Fruit fly (Drosophila melanogaster) whole organism, wandering third instar larva: ENCODE measurements around the gene Gr64b.

Source experiments
- Dif ChIP-seq: fragments of 200-275, 200-300 bp; sonication (Bioruptor generic); optimal IDR thresholded peaks from 2 replicates; lab custom pipeline; 2018; ENCODE audit warnings: missing biosample characterization, missing genetic modification characterization; ENCODE audit not compliant: partially characterized antibody
- GATAd ChIP-seq: sonication (Bioruptor generic); optimal IDR thresholded peaks from 2 replicates; lab custom pipeline; 2016; ENCODE audit warnings: missing biosample characterization, missing genetic modification characterization
- HLH106 ChIP-seq: fragments of 200-800 bp; optimal IDR thresholded peaks from 3 replicates; lab custom pipeline; 2019; ENCODE audit warnings: missing biosample characterization, mild to moderate bottlenecking, missing genetic modification characterization, moderate library complexity
- Mio ChIP-seq: sonication (Bioruptor generic); optimal IDR thresholded peaks from 2 replicates; lab custom pipeline; 2016; ENCODE audit warnings: missing biosample characterization, missing genetic modification characterization
- Myc ChIP-seq: fragments of >200 bp; optimal IDR thresholded peaks from 2 replicates; lab custom pipeline; 2017
- OdsH ChIP-seq: fragments of 200-800 bp; sonication (Bioruptor generic); optimal IDR thresholded peaks from 2 replicates; lab custom pipeline; 2016; ENCODE audit warnings: missing biosample characterization, mild to moderate bottlenecking, missing genetic modification characterization
- Rel ChIP-seq, 2 experiments: fragments of 200-800 bp; sonication (Bioruptor generic) in 1 of 2; optimal IDR thresholded peaks; 2 replicates in 1 of 2; 3 replicates in 1 of 2; lab custom pipeline; 2016 to 2019; ENCODE audit warnings: mild to moderate bottlenecking in 2 of 2, missing biosample characterization in 2 of 2, missing genetic modification characterization in 2 of 2, moderate library complexity in 1 of 2
- Sp1 ChIP-seq: fragments of 200-800 bp; sonication (Bioruptor generic); optimal IDR thresholded peaks from 3 replicates; lab custom pipeline; 2019; ENCODE audit warnings: missing biosample characterization, mild to moderate bottlenecking, missing genetic modification characterization, moderate library complexity
- dsf ChIP-seq: sonication (Bioruptor generic); optimal IDR thresholded peaks from 2 replicates; lab custom pipeline; 2016; ENCODE audit warnings: missing biosample characterization, missing genetic modification characterization, borderline replicate concordance
- h ChIP-seq: fragments of 200-800 bp; sonication (Bioruptor generic); optimal IDR thresholded peaks from 3 replicates; lab custom pipeline; 2016; ENCODE audit warnings: missing biosample characterization, mild to moderate bottlenecking, missing genetic modification characterization
- lola ChIP-seq: fragments of >200 bp; optimal IDR thresholded peaks from 2 replicates; lab custom pipeline; 2017; ENCODE audit warnings: missing biosample characterization, missing genetic modification characterization
- pan ChIP-seq: fragments of >200 bp; optimal IDR thresholded peaks from 2 replicates; lab custom pipeline; 2017
- usp ChIP-seq: fragments of >200 bp; optimal IDR thresholded peaks from 2 replicates; lab custom pipeline; 2017; ENCODE audit warnings: missing biosample characterization, missing genetic modification characterization
- woc ChIP-seq: sonication (Bioruptor generic); optimal IDR thresholded peaks from 2 replicates; lab custom pipeline; 2016; ENCODE audit warnings: missing biosample characterization, mild to moderate bottlenecking, missing genetic modification characterization

DNA sequence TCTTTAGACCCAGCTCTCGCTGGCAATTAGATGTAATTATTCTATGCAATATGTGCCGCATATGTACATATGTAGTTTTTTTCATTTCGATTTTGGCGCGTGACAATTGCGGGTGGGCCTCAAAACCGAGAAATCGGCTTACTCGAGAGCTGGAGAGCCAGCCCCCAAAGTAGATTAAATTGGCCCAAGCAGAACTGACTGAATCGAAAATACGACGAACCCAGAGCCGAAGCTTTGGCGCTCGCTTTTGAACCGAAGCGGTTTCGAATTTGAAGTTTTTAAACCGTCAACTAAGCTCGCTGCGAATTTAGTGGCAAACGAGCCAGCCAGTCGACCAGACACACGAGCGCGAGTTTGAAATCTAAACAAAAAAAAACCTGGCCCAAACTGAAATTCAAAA, 17.9 kb downstream of the Gr64b start, which contains the start of gene CG1136:
- TF ChIP-seq pan (lab: Kevin White, UChicago) (no peak), usp (GFP tag; lab: Kevin White, UChicago) (no peak), woc (GFP tag; lab: Kevin White, UChicago) (no peak), Myc (lab: Kevin White, UChicago) (no peak), lola (no peak), Mio (GFP tag; lab: Kevin White, UChicago) (no peak), h (GFP tag; lab: Kevin White, UChicago) (no peak), HLH106 (tag; lab: Kevin White, UChicago) (no peak), OdsH (GFP tag; lab: Kevin White, UChicago) (no peak), Rel (GFP tag; optimal IDR thresholded peaks at IDR 0.05; lab: Kevin White, UChicago) (no peak), Rel (tag; optimal IDR thresholded peaks at IDR 0.05; lab: Kevin White, UChicago) (no peak), Sp1 (GFP tag; lab: Kevin White, UChicago) (no peak), Dif (GFP tag; lab: Kevin White, UChicago) (no peak), GATAd (no peak), dsf (GFP tag; lab: Kevin White, UChicago) (no peak)
